Fruit fly (Drosophila melanogaster) Kc167 (cell line): ENCODE results near the gene CG7606.

Experiments
- Myc ChIP-seq: fragments of >200 bp; optimal IDR thresholded peaks from 2 replicates; lab custom pipeline; 2017; ENCODE audit warnings: missing external identifiers
- Sin3A ChIP-seq: fragments of >200 bp; optimal IDR thresholded peaks from 2 replicates; lab custom pipeline; 2018; ENCODE audit warnings: missing external identifiers
- h ChIP-seq: fragments of >200 bp; optimal IDR thresholded peaks from 3 replicates; lab custom pipeline; 2018; ENCODE audit warnings: missing external identifiers
- insv ChIP-seq: fragments of >200 bp; optimal IDR thresholded peaks from 3 replicates; lab custom pipeline; 2018; ENCODE audit warnings: missing external identifiers
- psq ChIP-seq: fragments of >200 bp; optimal IDR thresholded peaks from 2 replicates; lab custom pipeline; 2017; ENCODE audit warnings: missing external identifiers
- ttk ChIP-seq: sonication (Bioruptor generic); optimal IDR thresholded peaks from 2 replicates; lab custom pipeline; 2017; ENCODE audit warnings: missing external identifiers

Gene CG7606

dm6 chr3R:17624968-17625367, 28.6 kb downstream of the CG7606 start, which contains the start of gene AttD:
Gene AttD (plus strand): TSS chr3R:17625268.
- TF ChIP-seq insv (lab: Kevin White, UChicago), result no peak
- no peak for TF ChIP-seq psq
- no peak for TF ChIP-seq Myc
- no peak for TF ChIP-seq h

- TF ChIP-seq Sin3A (no peak), h (no peak), Myc (no peak), ttk (lab: Kevin White, UChicago) (no peak), psq (no peak), insv (lab: Kevin White, UChicago) (no peak)
These were observed 30.5 kb downstream of the CG7606 start, which contains the start of gene CG14325 for dm6 chr3R:17626827-17627226. Gene CG14325 (plus strand): TSS chr3R:17627127.

dm6 chr3R:17630417-17630816, 34.1 kb downstream of the CG7606 start, which contains the start of gene CG43175:
Gene CG43175 (plus strand): TSS chr3R:17630717.
- no peak for TF ChIP-seq h
- TF ChIP-seq Sin3A, result no peak
- TF ChIP-seq Myc, result no peak
- no peak for TF ChIP-seq insv (lab: Kevin White, UChicago)
- TF ChIP-seq ttk (lab: Kevin White, UChicago), result no peak
- no peak for TF ChIP-seq psq

dm6 chr3R:17631176-17631865, 35.0 kb downstream of the CG7606 start:
- TF ChIP-seq insv (lab: Kevin White, UChicago) (no peak), Sin3A (no peak), ttk (lab: Kevin White, UChicago) (no peak)

- no peak for TF ChIP-seq Sin3A
- TF ChIP-seq h, result no peak
- TF ChIP-seq insv (lab: Kevin White, UChicago), result no peak
- TF ChIP-seq Myc, result no peak
- TF ChIP-seq psq, result no peak
- no peak for TF ChIP-seq ttk (lab: Kevin White, UChicago)
These were observed 47.7 kb downstream of the CG7606 start for dm6 chr3R:17644019-17644418.

DNA sequence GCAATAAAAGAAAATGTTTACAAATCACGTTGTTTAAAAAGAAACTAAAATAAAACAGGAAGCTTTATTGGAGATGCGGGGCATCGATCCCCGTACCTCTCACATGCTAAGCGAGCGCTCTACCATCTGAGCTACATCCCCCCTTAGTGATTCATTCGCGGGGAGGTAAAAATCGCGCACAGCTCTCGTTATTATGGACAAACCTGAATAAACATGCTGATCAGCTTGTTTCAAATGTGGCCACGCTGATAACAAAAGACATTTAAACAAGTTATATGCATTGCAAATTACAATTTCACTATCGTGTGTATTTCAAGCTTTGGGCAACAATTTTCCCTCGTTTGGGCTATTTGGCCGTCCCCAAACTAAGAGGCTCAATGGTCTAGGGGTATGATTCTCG, 48.9 kb downstream of the CG7606 start:
- TF ChIP-seq Myc, result no peak
- no peak for TF ChIP-seq h
- TF ChIP-seq psq, result no peak
- no peak for TF ChIP-seq insv (lab: Kevin White, UChicago)
- no peak for TF ChIP-seq Sin3A
- TF ChIP-seq ttk (lab: Kevin White, UChicago), result no peak

dm6 chr3R:17646102-17647050, 50.0 kb downstream of the CG7606 start:
- TF ChIP-seq Myc, result no peak
- no peak for TF ChIP-seq Sin3A
- no peak for TF ChIP-seq ttk (lab: Kevin White, UChicago)
- TF ChIP-seq insv (lab: Kevin White, UChicago), result no peak
- no peak for TF ChIP-seq psq
- no peak for TF ChIP-seq h

dm6 chr3R:17647444-17647843, 51.1 kb downstream of the CG7606 start, which contains the start of gene CG14322:
Gene CG14322 (plus strand): TSS chr3R:17647679.
- TF ChIP-seq insv (lab: Kevin White, UChicago) (no peak), h (no peak), Sin3A (no peak), Myc (no peak), psq (no peak), ttk (lab: Kevin White, UChicago) (no peak)
